Fruit fly (Drosophila melanogaster) whole organism, embryonic: ENCODE results near the gene CG17571.

Experiments
- Abd-B ChIP-seq: fragments of 200-800 bp; sonication (Bioruptor generic); optimal IDR thresholded peaks from 2 replicates; lab custom pipeline; 2018; ENCODE audit warnings: missing biosample characterization, mild to moderate bottlenecking, missing genetic modification characterization, moderate library complexity
- Bgb ChIP-seq: fragments of 200-800 bp; sonication (Bioruptor generic); IDR thresholded peaks from 2 replicates; pipeline ENCODE4 v1.3.6; 2022; ENCODE audit warnings: missing biosample characterization, missing genetic modification characterization; ENCODE audit not compliant: partially characterized antibody
- CG10267 ChIP-seq: fragments of 200-800 bp; sonication (Bioruptor generic); optimal IDR thresholded peaks from 2 replicates; lab custom pipeline; 2018; ENCODE audit warnings: missing biosample characterization, mild to moderate bottlenecking, missing genetic modification characterization, moderate library complexity
- CG10431 ChIP-seq: fragments of 200-800 bp; sonication (Bioruptor generic); optimal IDR thresholded peaks from 3 replicates; lab custom pipeline; 2018; ENCODE audit warnings: missing biosample characterization, mild to moderate bottlenecking, missing genetic modification characterization
- CG12744 ChIP-seq: fragments of 200-800 bp; sonication (Bioruptor generic); optimal IDR thresholded peaks from 2 replicates; lab custom pipeline; 2016; ENCODE audit warnings: missing biosample characterization, missing genetic modification characterization
- CG1603 ChIP-seq: fragments of 200-800 bp; sonication (Bioruptor generic); optimal IDR thresholded peaks from 2 replicates; lab custom pipeline; 2019; ENCODE audit warnings: missing biosample characterization, mild to moderate bottlenecking, missing genetic modification characterization, moderate library complexity
- CG18262 ChIP-seq: fragments of 200-800 bp; optimal IDR thresholded peaks from 3 replicates; lab custom pipeline; 2019; ENCODE audit warnings: missing biosample characterization, mild to moderate bottlenecking, missing genetic modification characterization, moderate library complexity
- CG31365 ChIP-seq: fragments of 200-800 bp; sonication (Bioruptor generic); optimal IDR thresholded peaks from 2 replicates; lab custom pipeline; 2018; ENCODE audit warnings: missing biosample characterization, mild to moderate bottlenecking, missing genetic modification characterization
- CG8924 ChIP-seq: fragments of 200-800 bp; optimal IDR thresholded peaks from 3 replicates; lab custom pipeline; 2019; ENCODE audit warnings: missing biosample characterization, mild to moderate bottlenecking, missing genetic modification characterization, moderate library complexity
- Dbx ChIP-seq: fragments of 200-800 bp; sonication (Bioruptor generic); IDR thresholded peaks from 3 replicates; pipeline ENCODE4 v1.3.6; 2022; ENCODE audit warnings: missing biosample characterization, missing genetic modification characterization
- Fer1 ChIP-seq: fragments of 200-800 bp; sonication (Bioruptor generic); optimal IDR thresholded peaks from 2 replicates; lab custom pipeline; 2017; ENCODE audit warnings: missing biosample characterization, mild to moderate bottlenecking, missing genetic modification characterization
- GATAe ChIP-seq: fragments of 200-800 bp; sonication (Bioruptor generic); conservative IDR thresholded peaks from 2 replicates; pipeline ENCODE4 v1.3.6; 2022; ENCODE audit warnings: missing biosample characterization, missing genetic modification characterization
- Oli ChIP-seq: fragments of 200-800 bp; sonication (Bioruptor generic); optimal IDR thresholded peaks from 2 replicates; lab custom pipeline; 2018; ENCODE audit warnings: missing biosample characterization, mild to moderate bottlenecking, missing genetic modification characterization, moderate library complexity
- Rx ChIP-seq: fragments of 200-800 bp; sonication (Bioruptor generic); IDR thresholded peaks from 2 replicates; pipeline ENCODE4 v1.3.6; 2022; ENCODE audit warnings: missing biosample characterization, missing genetic modification characterization
- jumu ChIP-seq: fragments of 200-800 bp; sonication (Bioruptor generic); optimal IDR thresholded peaks from 3 replicates; lab custom pipeline; 2016; ENCODE audit warnings: missing biosample characterization, missing genetic modification characterization
- kay ChIP-seq: fragments of 200-800 bp; sonication (Bioruptor generic); optimal IDR thresholded peaks from 2 replicates; lab custom pipeline; 2016; ENCODE audit warnings: missing biosample characterization, missing genetic modification characterization
- oc ChIP-seq: fragments of 200-800 bp; sonication (Bioruptor generic); optimal IDR thresholded peaks from 2 replicates; lab custom pipeline; 2018; ENCODE audit warnings: missing biosample characterization, mild to moderate bottlenecking, missing genetic modification characterization, moderate library complexity
- pfk ChIP-seq: fragments of 200-800 bp; sonication (Bioruptor generic); optimal IDR thresholded peaks from 2 replicates; lab custom pipeline; 2018; ENCODE audit warnings: missing biosample characterization, mild to moderate bottlenecking, missing genetic modification characterization, moderate library complexity
- sug ChIP-seq: fragments of 200-800 bp; optimal IDR thresholded peaks from 2 replicates; lab custom pipeline; 2019; ENCODE audit warnings: missing biosample characterization, mild to moderate bottlenecking, missing genetic modification characterization, moderate library complexity
- tx ChIP-seq: fragments of 200-800 bp; sonication (Bioruptor generic); optimal IDR thresholded peaks from 2 replicates; lab custom pipeline; 2016; ENCODE audit warnings: missing biosample characterization, missing genetic modification characterization
- unc-4 ChIP-seq: fragments of 200-800 bp; sonication (Bioruptor generic); IDR thresholded peaks from 2 replicates; pipeline ENCODE4 v1.3.6; 2022; ENCODE audit warnings: missing biosample characterization, missing genetic modification characterization; ENCODE audit not compliant: partially characterized antibody
- vfl ChIP-seq: fragments of 200-800 bp; sonication (Bioruptor generic); optimal IDR thresholded peaks from 2 replicates; lab custom pipeline; 2016; ENCODE audit warnings: missing biosample characterization, missing genetic modification characterization

Gene CG17571

dm6 chr2L:20222940-20223727 is 33.9 kb downstream of the CG17571 start (continued):
- TF ChIP-seq unc-4 (no peak), sug (tag; lab: Kevin White, UChicago) (no peak), Dbx (GFP tag; lab: Robert Waterston, UW) (no peak), tx (GFP tag; lab: Kevin White, UChicago) (no peak), Abd-B (GFP tag; lab: Kevin White, UChicago) (no peak), vfl (GFP tag; lab: Kevin White, UChicago) (no peak), CG8924 (no peak), CG1603 (tag; lab: Kevin White, UChicago) (no peak), CG10431 (no peak), Bgb (GFP tag; lab: Robert Waterston, UW) (no peak), pfk (GFP tag; lab: Kevin White, UChicago) (no peak), oc (tag; lab: Kevin White, UChicago) (peak; percentile 34), Fer1 (GFP tag; lab: Kevin White, UChicago) (peak; percentile 2), Rx (GFP tag; lab: Robert Waterston, UW) (no peak), CG12744 (no peak), CG10267 (tag; lab: Kevin White, UChicago) (no peak), CG31365 (tag; lab: Kevin White, UChicago) (no peak), jumu (GFP tag; lab: Kevin White, UChicago) (no peak), CG18262 (tag; lab: Kevin White, UChicago) (no peak), Oli (tag; lab: Kevin White, UChicago) (no peak), GATAe (GFP tag; lab: Robert Waterston, UW) (no peak), kay (GFP tag; lab: Kevin White, UChicago) (no peak)
- TF ChIP-seq, all 482 proteins: peak for 39
